Worm (Caenorhabditis elegans): ENCODE measurements around the gene ttr-22.

Gene ttr-22

DNA sequence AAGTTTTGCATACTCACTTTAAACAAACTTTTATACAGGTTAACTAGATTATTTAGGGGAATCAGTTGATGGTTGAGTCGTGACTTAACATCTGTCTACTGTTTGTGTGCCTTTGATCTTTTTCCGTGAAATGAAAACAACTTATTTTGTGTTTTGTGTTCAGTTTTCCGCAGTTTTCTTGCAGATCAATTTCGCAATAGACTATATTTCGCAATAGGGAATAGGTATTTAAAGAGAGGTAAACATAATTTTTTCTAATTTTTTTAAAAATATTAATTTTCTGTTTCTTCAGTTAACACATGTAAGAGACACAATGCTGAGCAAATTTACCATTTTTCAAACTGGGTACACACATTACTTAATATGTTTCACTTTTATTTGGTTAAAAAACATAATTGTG lies 20.2 kb downstream of the ttr-22 start, which contains the start of gene tbb-6:
Gene tbb-6, plus strand, starts transcription at position 155 of the 400 bp plus-strand sequence.
- TF ChIP-seq fkh-6 (tag; optimal IDR thresholded peaks at IDR 0.05) = no peak
- no peak for TF ChIP-seq pax-1 (tag; optimal IDR thresholded peaks at IDR 0.05)

DNA sequence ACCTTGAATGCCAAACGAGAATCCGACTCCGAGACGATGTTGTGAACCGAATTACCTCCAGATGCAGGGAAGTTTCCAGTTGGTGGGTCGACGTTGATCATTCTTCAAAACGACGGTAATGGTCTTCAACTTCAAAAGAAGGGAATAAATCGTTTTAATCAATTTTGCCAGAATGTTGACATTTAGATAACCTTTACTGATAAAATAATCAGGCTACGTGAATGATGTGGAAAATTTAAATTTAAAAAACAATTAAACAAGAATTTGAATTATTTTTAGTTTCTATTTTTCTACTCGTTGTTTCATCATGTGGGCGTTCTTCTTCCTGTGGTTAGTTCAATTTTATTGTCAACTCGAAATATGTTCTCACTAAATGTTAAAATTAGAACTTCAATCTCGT lies 22.5 kb downstream of the ttr-22 start, which contains the start of gene ssp-35:
Gene ssp-35, minus strand, starts transcription at position 101 of the 400 bp plus-strand sequence.
- TF ChIP-seq lim-6 (tag; optimal IDR thresholded peaks at IDR 0.05) (no peak), dmd-4 (tag; optimal IDR thresholded peaks at IDR 0.05; ENCODE audit: borderline replicate concordance) (no peak), ceh-14 (tag; optimal IDR thresholded peaks at IDR 0.05) (no peak), odd-2 (tag; optimal IDR thresholded peaks at IDR 0.05) (no peak), tbx-2 (tag; optimal IDR thresholded peaks at IDR 0.05) (no peak), unc-55 (GFP tag; optimal IDR thresholded peaks at IDR 0.05) (no peak), fkh-6 (tag; optimal IDR thresholded peaks at IDR 0.05) (no peak), npax-4 (tag; optimal IDR thresholded peaks at IDR 0.05) (no peak), ceh-6 (GFP tag; optimal IDR thresholded peaks at IDR 0.05) (no peak), eyg-1 (tag; optimal IDR thresholded peaks at IDR 0.05) (no peak), ahr-1 (tag; optimal IDR thresholded peaks at IDR 0.05) (no peak), Y22D7AL.16 (tag; optimal IDR thresholded peaks at IDR 0.05) (no peak), ceh-18 (tag; optimal IDR thresholded peaks at IDR 0.05) (no peak), unc-86 (tag; optimal IDR thresholded peaks at IDR 0.05) (no peak)

DNA sequence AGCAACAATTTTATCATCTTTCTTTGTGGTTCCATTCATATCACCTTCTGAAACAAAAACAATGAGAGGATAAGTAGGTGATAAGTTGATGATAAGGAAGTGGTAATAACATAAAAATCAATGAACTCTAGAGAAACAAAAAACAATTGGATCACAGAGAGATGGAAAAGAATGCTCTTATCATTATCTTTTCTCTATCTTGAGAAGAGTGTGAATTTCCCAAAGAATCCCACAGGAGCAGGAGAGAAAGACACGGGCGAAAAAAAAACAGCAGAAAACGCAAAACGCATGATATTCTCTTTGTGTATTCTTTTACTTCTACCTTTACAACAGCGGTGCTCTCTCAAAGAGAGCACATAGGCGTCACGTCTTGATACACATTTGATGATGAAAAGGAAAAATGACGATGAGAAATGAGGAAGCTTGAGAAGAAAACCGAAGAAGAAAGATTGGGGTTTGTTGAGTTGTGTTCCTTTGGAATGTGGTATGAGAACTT lies 28.1 kb downstream of the ttr-22 start, which contains the start of gene twk-24:
Gene twk-24, minus strand, starts transcription at position 51 of the 496 bp plus-strand sequence.
- TF ChIP-seq pha-4 (tag; optimal IDR thresholded peaks at IDR 0.05) (no peak), sox-4 (tag; optimal IDR thresholded peaks at IDR 0.05) (no peak), dve-1 (tag; optimal IDR thresholded peaks at IDR 0.05) (no peak), F13H6.1 (tag; optimal IDR thresholded peaks at IDR 0.05) (no peak), pha-2 (tag; optimal IDR thresholded peaks at IDR 0.05) (no peak), ceh-18 (tag; optimal IDR thresholded peaks at IDR 0.05) (peak; percentile 59), elt-2 (tag; optimal IDR thresholded peaks at IDR 0.05) (peak; percentile 65), npax-4 (tag; optimal IDR thresholded peaks at IDR 0.05) (no peak), Y22D7AL.16 (tag; optimal IDR thresholded peaks at IDR 0.05) (no peak), unc-42 (tag; optimal IDR thresholded peaks at IDR 0.05) (no peak), pax-1 (tag; optimal IDR thresholded peaks at IDR 0.05) (no peak), hlh-15 (tag; optimal IDR thresholded peaks at IDR 0.05) (no peak)

DNA sequence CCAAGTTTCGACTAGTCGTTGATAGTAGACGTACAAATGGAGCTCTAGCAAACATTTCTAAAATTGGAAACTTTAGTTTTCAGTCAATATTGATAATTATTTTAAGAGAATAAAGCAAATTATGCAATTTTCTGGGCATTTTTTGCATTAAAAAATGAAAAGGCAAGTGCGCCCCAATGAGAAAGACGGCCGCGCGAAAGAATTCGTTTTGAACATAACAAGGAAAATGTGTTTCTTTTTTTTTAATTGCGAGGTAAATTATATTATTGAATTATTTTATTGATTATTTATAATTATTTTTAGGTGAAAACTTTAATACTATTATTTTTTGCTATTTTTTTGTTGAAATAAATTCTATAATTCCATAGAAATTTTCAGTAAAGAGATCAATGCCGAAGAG lies 30.3 kb downstream of the ttr-22 start, which contains the start of the genes tsfm-1 and capg-2:
Gene tsfm-1, minus strand, starts transcription at position 57 of the 400 bp plus-strand sequence.
Gene capg-2, plus strand, starts transcription at position 379 of the 400 bp plus-strand sequence.
- no peak for TF ChIP-seq pax-1 (tag; optimal IDR thresholded peaks at IDR 0.05)

DNA sequence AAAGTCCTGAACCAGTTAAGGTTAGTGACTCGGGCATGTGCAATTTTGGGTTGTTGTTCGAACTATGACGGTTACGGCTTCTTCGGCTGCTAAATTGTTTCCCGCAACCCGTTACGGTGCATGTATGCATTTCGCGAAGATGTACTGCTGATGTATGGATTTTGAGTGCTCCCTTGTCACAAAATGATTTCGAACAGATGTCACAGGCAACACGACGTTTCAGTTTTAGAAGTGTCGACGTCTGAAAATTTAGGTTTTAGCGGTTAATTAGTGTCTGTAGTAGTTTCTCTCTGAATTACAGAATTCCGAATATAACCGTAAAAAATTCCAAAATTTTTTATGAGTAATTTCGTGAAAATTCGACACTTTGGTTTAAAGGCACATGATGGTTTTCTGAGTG lies 34.5 kb downstream of the ttr-22 start:
- TF ChIP-seq elt-2 (tag; optimal IDR thresholded peaks at IDR 0.05) (no peak), tbx-2 (tag; optimal IDR thresholded peaks at IDR 0.05) (no peak), syd-9 (tag; optimal IDR thresholded peaks at IDR 0.05) (no peak), ceh-2 (tag; optimal IDR thresholded peaks at IDR 0.05) (no peak), hlh-8 (tag; optimal IDR thresholded peaks at IDR 0.05) (no peak), F13H6.1 (tag; optimal IDR thresholded peaks at IDR 0.05) (no peak), unc-86 (tag; optimal IDR thresholded peaks at IDR 0.05) (no peak), lim-6 (tag; optimal IDR thresholded peaks at IDR 0.05) (no peak), hlh-30 (tag; optimal IDR thresholded peaks at IDR 0.05; ENCODE audit: insufficient read depth) (no peak)

DNA sequence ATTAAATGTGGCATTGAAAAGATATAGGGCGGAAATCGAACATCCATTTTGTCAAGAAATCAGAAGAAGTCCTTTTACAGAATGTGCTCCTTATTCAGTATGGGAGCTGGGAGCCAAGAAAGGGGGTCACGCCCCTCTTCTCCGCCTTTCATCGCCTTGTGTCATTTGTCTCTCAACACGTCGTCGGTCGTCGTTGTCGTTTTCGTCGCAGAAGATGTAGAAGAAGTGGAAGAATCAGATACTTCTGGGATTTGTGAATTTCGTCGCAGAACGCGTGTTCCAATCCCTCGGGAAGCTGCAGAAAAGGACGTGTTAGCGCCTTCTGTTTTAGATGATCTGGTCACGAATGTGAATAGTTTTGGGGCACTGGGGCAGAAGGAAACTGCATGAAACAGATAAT lies 35.7 kb downstream of the ttr-22 start, which contains the start of gene bnc-1:
Gene bnc-1, minus strand, starts transcription at position 101 of the 400 bp plus-strand sequence.
- TF ChIP-seq tbx-7 (tag; optimal IDR thresholded peaks at IDR 0.05) (no peak), ref-2 (tag; optimal IDR thresholded peaks at IDR 0.05) (no peak), ceh-48 (tag; optimal IDR thresholded peaks at IDR 0.05) (no peak), ceh-24 (tag; optimal IDR thresholded peaks at IDR 0.05) (no peak), ceh-22 (tag; optimal IDR thresholded peaks at IDR 0.05) (no peak), Y22D7AL.16 (tag; optimal IDR thresholded peaks at IDR 0.05) (no peak), pqm-1 (tag; optimal IDR thresholded peaks at IDR 0.05) (no peak), ceh-6 (GFP tag; optimal IDR thresholded peaks at IDR 0.05) (no peak), hlh-13 (GFP tag; optimal IDR thresholded peaks at IDR 0.05) (no peak), ama-1 (optimal IDR thresholded peaks at IDR 0.05) (no peak)
